Fruit fly (Drosophila melanogaster) Kc167 (cell line): ENCODE results near the gene CG43085.

Experiments
- Myc ChIP-seq: fragments of >200 bp; optimal IDR thresholded peaks from 2 replicates; lab custom pipeline; 2017; ENCODE audit warnings: missing external identifiers
- Sin3A ChIP-seq: fragments of >200 bp; optimal IDR thresholded peaks from 2 replicates; lab custom pipeline; 2018; ENCODE audit warnings: missing external identifiers
- psq ChIP-seq: fragments of >200 bp; optimal IDR thresholded peaks from 2 replicates; lab custom pipeline; 2017; ENCODE audit warnings: missing external identifiers

DNA sequence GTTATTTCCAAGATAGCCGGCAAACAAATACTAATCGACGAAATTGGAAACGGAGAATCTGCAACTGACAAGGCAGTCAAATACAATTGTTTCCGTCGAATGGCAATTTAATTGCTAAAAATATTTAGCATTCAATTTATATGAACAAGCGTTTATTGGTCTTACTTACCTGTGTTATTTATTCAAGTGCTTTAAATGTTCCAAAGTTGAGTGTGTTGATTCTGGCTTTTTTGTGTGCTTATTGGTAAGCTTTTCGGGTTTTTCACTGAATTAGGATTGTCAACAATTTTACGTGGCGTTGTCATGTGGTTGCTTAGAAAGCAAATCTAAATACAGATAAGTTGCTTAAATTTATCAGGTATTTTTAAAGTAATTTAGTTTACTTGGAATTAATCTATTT lies 25.2 kb upstream of the CG43085 start:
- no peak for TF ChIP-seq Myc
- TF ChIP-seq Sin3A (lab: Kevin White, UChicago) = no peak
- no peak for TF ChIP-seq psq (lab: Kevin White, UChicago)
